Fruit fly (Drosophila melanogaster) whole organism, embryonic: Measurements from ENCODE around the gene slp1.

Experiments
- ATbp ChIP-seq: fragments of 200-800 bp; sonication (Bioruptor generic); optimal IDR thresholded peaks from 2 replicates; lab custom pipeline; 2017; ENCODE audit warnings: missing biosample characterization, mild to moderate bottlenecking, missing genetic modification characterization, missing genetic modification reagents
- Awh ChIP-seq: fragments of 200-800 bp; sonication (Bioruptor generic); IDR thresholded peaks from 2 replicates; pipeline ENCODE4, ENCODE4 v1.3.6; 2022; ENCODE audit warnings: missing biosample characterization, missing genetic modification characterization
- Bgb ChIP-seq: fragments of 200-800 bp; sonication (Bioruptor generic); IDR thresholded peaks from 2 replicates; pipeline ENCODE4 v1.3.6; 2022; ENCODE audit warnings: missing biosample characterization, missing genetic modification characterization; ENCODE audit not compliant: partially characterized antibody
- Blimp-1 ChIP-seq: fragments of 200-800 bp; sonication (Bioruptor generic); optimal IDR thresholded peaks from 3 replicates; lab custom pipeline; 2018; ENCODE audit warnings: missing biosample characterization, missing genetic modification characterization, mild to moderate bottlenecking, moderate library complexity, missing genetic modification reagents
- Bteb2 ChIP-seq: fragments of 200-800 bp; sonication (Bioruptor generic); optimal IDR thresholded peaks from 2 replicates; lab custom pipeline; 2016; ENCODE audit warnings: missing biosample characterization, missing genetic modification characterization
- CG12299 ChIP-seq: fragments of 200-800 bp; sonication (Bioruptor generic); optimal IDR thresholded peaks from 2 replicates; lab custom pipeline; 2018; ENCODE audit warnings: missing biosample characterization, mild to moderate bottlenecking, missing genetic modification characterization
- CG12391 ChIP-seq: fragments of 200-800 bp; sonication (Bioruptor generic); optimal IDR thresholded peaks from 3 replicates; lab custom pipeline; 2018; ENCODE audit warnings: missing biosample characterization, mild to moderate bottlenecking, missing genetic modification characterization, moderate library complexity
- CG12769 ChIP-seq: fragments of 200-800 bp; sonication (Bioruptor generic); optimal IDR thresholded peaks from 2 replicates; lab custom pipeline; 2019; ENCODE audit warnings: missing biosample characterization, mild to moderate bottlenecking, missing genetic modification characterization, moderate library complexity
- CG2678 ChIP-seq: fragments of 200-800 bp; sonication (Bioruptor generic); optimal IDR thresholded peaks from 3 replicates; lab custom pipeline; 2019; ENCODE audit warnings: missing biosample characterization, mild to moderate bottlenecking, missing genetic modification characterization, moderate library complexity
- CG3838 ChIP-seq: fragments of 200-800 bp; sonication (Bioruptor generic); optimal IDR thresholded peaks from 3 replicates; lab custom pipeline; 2016; ENCODE audit warnings: missing biosample characterization, missing genetic modification characterization
- CG6254 ChIP-seq: fragments of 200-800 bp; sonication (Bioruptor generic); optimal IDR thresholded peaks from 3 replicates; lab custom pipeline; 2017; ENCODE audit warnings: mild to moderate bottlenecking, missing biosample characterization, missing genetic modification reagents, missing genetic modification characterization
- CG9609 ChIP-seq: fragments of 200-800 bp; sonication (Bioruptor generic); optimal IDR thresholded peaks from 3 replicates; lab custom pipeline; 2016; ENCODE audit warnings: missing biosample characterization, missing genetic modification characterization
- CG9817 ChIP-seq: fragments of 200-800 bp; sonication (Bioruptor generic); optimal IDR thresholded peaks from 2 replicates; lab custom pipeline; 2018; ENCODE audit warnings: missing biosample characterization, mild to moderate bottlenecking, missing genetic modification characterization, moderate library complexity
- D19A ChIP-seq: fragments of 200-800 bp; optimal IDR thresholded peaks from 3 replicates; lab custom pipeline; 2019; ENCODE audit warnings: missing biosample characterization, mild to moderate bottlenecking, missing genetic modification characterization, moderate library complexity
- Dll ChIP-seq: fragments of 200-800 bp; sonication (Bioruptor generic); IDR thresholded peaks from 4 replicates; pipeline ENCODE4 v1.3.6; 2022; ENCODE audit warnings: missing biosample characterization, missing genetic modification characterization; ENCODE audit not compliant: partially characterized antibody
- E2f1 ChIP-seq: fragments of 200-800 bp; sonication (Bioruptor generic); IDR thresholded peaks from 2 replicates; pipeline ENCODE4 v1.3.6; 2022; ENCODE audit warnings: missing biosample characterization, missing genetic modification characterization
- Gug ChIP-seq: fragments of 200-800 bp; sonication (Bioruptor generic); IDR thresholded peaks from 4 replicates; pipeline ENCODE4 v1.3.6; 2022; ENCODE audit warnings: missing biosample characterization, missing genetic modification characterization
- HHEX ChIP-seq: fragments of 200-800 bp; sonication (Bioruptor generic); optimal IDR thresholded peaks from 3 replicates; lab custom pipeline; 2017; ENCODE audit warnings: missing biosample characterization, mild to moderate bottlenecking, missing genetic modification characterization, missing genetic modification reagents
- HLHmδ ChIP-seq: fragments of 200-800 bp; sonication (Bioruptor generic); optimal IDR thresholded peaks from 2 replicates; lab custom pipeline; 2018; ENCODE audit warnings: missing biosample characterization, mild to moderate bottlenecking, missing genetic modification characterization, moderate library complexity
- Hmr ChIP-seq: fragments of 200-800 bp; sonication (Bioruptor generic); optimal IDR thresholded peaks from 3 replicates; lab custom pipeline; 2017; ENCODE audit warnings: mild to moderate bottlenecking, missing biosample characterization, missing genetic modification reagents, missing genetic modification characterization
- Hr3 ChIP-seq: fragments of 200-800 bp; sonication (Bioruptor generic); optimal IDR thresholded peaks from 3 replicates; lab custom pipeline; 2016; ENCODE audit warnings: missing biosample characterization, missing genetic modification characterization
- Lim3 ChIP-seq: fragments of 200-800 bp; sonication (Bioruptor generic); IDR thresholded peaks from 2 replicates; pipeline ENCODE4 v1.3.6; 2022; ENCODE audit warnings: missing biosample characterization, missing genetic modification characterization
- Mad ChIP-seq: fragments of 200-800 bp; sonication (Bioruptor generic); optimal IDR thresholded peaks from 2 replicates; lab custom pipeline; 2016; ENCODE audit warnings: missing biosample characterization, missing genetic modification characterization
- Nf-YB ChIP-seq: fragments of 200-800 bp; sonication (Bioruptor generic); optimal IDR thresholded peaks from 3 replicates; lab custom pipeline; 2019; ENCODE audit warnings: missing biosample characterization, mild to moderate bottlenecking, missing genetic modification characterization, moderate library complexity
- Pdp1 ChIP-seq, 2 experiments: fragments of 200-800 bp; sonication (Bioruptor generic); optimal IDR thresholded peaks; 3 replicates each; lab custom pipeline; 2016; ENCODE audit warnings: missing biosample characterization in 2 of 2, missing genetic modification characterization in 2 of 2, mild to moderate bottlenecking in 1 of 2, moderate library complexity in 1 of 2
- Sox102F ChIP-seq: fragments of 200-800 bp; sonication (Bioruptor generic); optimal IDR thresholded peaks from 2 replicates; lab custom pipeline; 2018; ENCODE audit warnings: missing biosample characterization, mild to moderate bottlenecking, missing genetic modification characterization, moderate library complexity
- Tbp ChIP-seq: fragments of >200 bp; optimal IDR thresholded peaks from 2 replicates; lab custom pipeline; 2018; ENCODE audit warnings: missing biosample characterization, missing genetic modification characterization
- YL-1 ChIP-seq: fragments of 200-800 bp; sonication (Bioruptor generic); optimal IDR thresholded peaks from 3 replicates; lab custom pipeline; 2017; ENCODE audit warnings: missing biosample characterization, mild to moderate bottlenecking, missing genetic modification characterization
- chif ChIP-seq, 2 experiments: fragments of 200-800 bp; sonication (Bioruptor generic); optimal IDR thresholded peaks; 3 replicates each; lab custom pipeline; 2016; ENCODE audit warnings: missing biosample characterization in 2 of 2, missing genetic modification characterization in 2 of 2
- chinmo ChIP-seq: fragments of 200-800 bp; sonication (Bioruptor generic); IDR thresholded peaks from 4 replicates; pipeline ENCODE4 v1.3.6; 2022; ENCODE audit warnings: missing biosample characterization, missing genetic modification characterization; ENCODE audit not compliant: partially characterized antibody
- dati ChIP-seq: fragments of 200-800 bp; sonication (Bioruptor generic); IDR thresholded peaks from 2 replicates; pipeline ENCODE4 v1.3.6; 2022; ENCODE audit warnings: missing biosample characterization, missing genetic modification characterization
- dpn ChIP-seq, 2 experiments: fragments of 200-800 bp; sonication (Bioruptor generic); optimal IDR thresholded peaks; 3 replicates each; lab custom pipeline; 2016; ENCODE audit warnings: missing biosample characterization in 2 of 2, missing genetic modification characterization in 2 of 2
- ftz-f1 ChIP-seq: fragments of 200-800 bp; sonication (Bioruptor generic); optimal IDR thresholded peaks from 2 replicates; lab custom pipeline; 2016; ENCODE audit warnings: missing biosample characterization, missing genetic modification characterization
- gfzf ChIP-seq: fragments of 200-800 bp; sonication (Bioruptor generic); optimal IDR thresholded peaks from 2 replicates; lab custom pipeline; 2016; ENCODE audit warnings: missing biosample characterization, mild to moderate bottlenecking, missing genetic modification characterization, moderate library complexity
- grau ChIP-seq: fragments of 200-800 bp; optimal IDR thresholded peaks from 3 replicates; lab custom pipeline; 2019; ENCODE audit warnings: missing biosample characterization, mild to moderate bottlenecking, missing genetic modification characterization, moderate library complexity
- hbn ChIP-seq: fragments of 200-800 bp; sonication (Bioruptor generic); IDR thresholded peaks from 2 replicates; pipeline ENCODE4 v1.3.6; 2022; ENCODE audit warnings: missing biosample characterization, missing genetic modification characterization; ENCODE audit not compliant: partially characterized antibody
- lov ChIP-seq, 2 experiments: fragments of 200-800 bp in 1 of 2; fragments of >200 bp in 1 of 2; sonication (Bioruptor generic) in 1 of 2; IDR thresholded peaks in 1 of 2; optimal IDR thresholded peaks in 1 of 2; 2 replicates in 1 of 2; 3 replicates in 1 of 2; pipeline versions ENCODE4 v1.3.6 to Lab custom; 2017 to 2022; ENCODE audit warnings: missing biosample characterization in 1 of 2, missing genetic modification characterization in 1 of 2
- nom ChIP-seq: fragments of 200-800 bp; sonication (Bioruptor generic); optimal IDR thresholded peaks from 2 replicates; lab custom pipeline; 2017; ENCODE audit warnings: missing biosample characterization, missing genetic modification characterization, mild to moderate bottlenecking, moderate library complexity, missing genetic modification reagents
- onecut ChIP-seq: fragments of 200-800 bp; sonication (Bioruptor generic); IDR thresholded peaks from 2 replicates; pipeline ENCODE4 v1.3.6; 2022; ENCODE audit warnings: missing biosample characterization, missing genetic modification characterization
- pho ChIP-seq: fragments of 200-800 bp; sonication (Bioruptor generic); optimal IDR thresholded peaks from 2 replicates; lab custom pipeline; 2016; ENCODE audit warnings: missing biosample characterization, missing genetic modification characterization
- phol ChIP-seq: fragments of 200-800 bp; sonication (Bioruptor generic); optimal IDR thresholded peaks from 3 replicates; lab custom pipeline; 2018; ENCODE audit warnings: missing biosample characterization, mild to moderate bottlenecking, missing genetic modification characterization, moderate library complexity
- ranshi ChIP-seq: fragments of 200-800 bp; sonication (Bioruptor generic); IDR thresholded peaks from 2 replicates; pipeline ENCODE4 v1.3.6; 2022; ENCODE audit warnings: missing biosample characterization, missing genetic modification characterization
- scrt ChIP-seq: fragments of 200-800 bp; sonication (Bioruptor generic); optimal IDR thresholded peaks from 2 replicates; lab custom pipeline; 2018; ENCODE audit warnings: missing biosample characterization, mild to moderate bottlenecking, missing genetic modification characterization, moderate library complexity
- sr ChIP-seq: fragments of 200-800 bp; sonication (Bioruptor generic); IDR thresholded peaks from 3 replicates; pipeline ENCODE4 v1.3.6; 2022; ENCODE audit warnings: missing biosample characterization, missing genetic modification characterization
- tgo ChIP-seq: fragments of 200-800 bp; sonication (Bioruptor generic); IDR thresholded peaks from 3 replicates; pipeline ENCODE4 v1.3.6; 2022; ENCODE audit warnings: missing biosample characterization, missing genetic modification characterization
- tin ChIP-seq: fragments of 200-800 bp; sonication (Bioruptor generic); optimal IDR thresholded peaks from 3 replicates; lab custom pipeline; 2016; ENCODE audit warnings: missing biosample characterization, missing genetic modification characterization
- tll ChIP-seq, 2 experiments: fragments of 200-800 bp in 1 of 2; fragments of >200 bp in 1 of 2; sonication (Bioruptor generic) in 1 of 2; optimal IDR thresholded peaks; 2 replicates each; lab custom pipeline; 2017 to 2019; ENCODE audit warnings: missing biosample characterization in 2 of 2, missing genetic modification characterization in 2 of 2, mild to moderate bottlenecking in 1 of 2, moderate library complexity in 1 of 2
- yki ChIP-seq: fragments of >200 bp; optimal IDR thresholded peaks from 3 replicates; lab custom pipeline; 2018

Gene slp1

dm6 chr2L:3802818-3803456, 22.5 kb upstream of the slp1 start (continued):
- TF ChIP-seq CG2678 (tag; lab: Kevin White, UChicago) (peak; percentile 23), tll (GFP tag; optimal IDR thresholded peaks at IDR 0.05; lab: Kevin White, UChicago) (no peak), scrt (GFP tag; lab: Kevin White, UChicago) (no peak), hbn (GFP tag; lab: Robert Waterston, UW) (no peak), HLHmδ (GFP tag; lab: Kevin White, UChicago) (no peak), chinmo (GFP tag; lab: Robert Waterston, UW) (no peak), Bteb2 (GFP tag; lab: Kevin White, UChicago) (peak; percentile 54), HHEX (GFP tag; lab: Kevin White, UChicago) (no peak), Tbp (GFP tag; lab: Kevin White, UChicago) (no peak), CG12769 (tag; lab: Kevin White, UChicago) (no peak), Dll (0 out of 4 replicates have a peak, but pooled peaks have one; percentile 36), lov (optimal IDR thresholded peaks at IDR 0.05; lab: Kevin White, UChicago) (no peak), lov (GFP tag; IDR thresholded peaks at IDR 0.05; lab: Robert Waterston, UW) (0 out of 3 replicates have a peak, but pooled peaks have one; percentile 24), Lim3 (GFP tag; lab: Robert Waterston, UW) (no peak), Awh (0 out of 2 replicates have a peak, but pooled peaks have one; percentile 19), dpn (GFP tag; optimal IDR thresholded peaks at IDR 0.05; lab: Kevin White, UChicago) (peak; percentile 56 to 58), CG12391 (tag; lab: Kevin White, UChicago) (peak; percentile 85), YL-1 (GFP tag; lab: Kevin White, UChicago) (no peak), onecut (peak; percentile 81), Hmr (peak; percentile 74), tgo (GFP tag; lab: Robert Waterston, UW) (peak; percentile 53; the same call in 2 of the 3 replicates), Sox102F (peak; percentile 83), ranshi (GFP tag; lab: Robert Waterston, UW) (peak; percentile 65), sr (GFP tag; lab: Robert Waterston, UW) (no peak), grau (tag; lab: Kevin White, UChicago) (peak; percentile 80), Nf-YB (GFP tag; lab: Kevin White, UChicago) (no peak), Hr3 (GFP tag; lab: Kevin White, UChicago) (peak; percentile 74), pho (GFP tag; lab: Kevin White, UChicago) (peak; percentile 20), chif (GFP tag; optimal IDR thresholded peaks at IDR 0.05; lab: Kevin White, UChicago) (peak in 1 of 2 experiments; percentile 30), Gug (GFP tag; lab: Robert Waterston, UW) (peak; percentile 25; the same call in 2 of the 4 replicates), CG12299 (tag; lab: Kevin White, UChicago) (peak; percentile 70), gfzf (no peak), Pdp1 (GFP tag; optimal IDR thresholded peaks at IDR 0.05; lab: Kevin White, UChicago) (peak; percentile 26 to 94), E2f1 (GFP tag; lab: Robert Waterston, UW) (peak; percentile 37; the same call in 1 of the 2 replicates), CG6254 (no peak), Bgb (GFP tag; lab: Robert Waterston, UW) (peak; percentile 28; the same call in 1 of the 2 replicates), CG9817 (tag; lab: Kevin White, UChicago) (peak; percentile 83), Mad (GFP tag; lab: Kevin White, UChicago) (peak; percentile 10), tin (GFP tag; lab: Kevin White, UChicago) (peak; percentile 63), nom (GFP tag; lab: Kevin White, UChicago) (no peak), Blimp-1 (GFP tag; lab: Kevin White, UChicago) (no peak), dati (GFP tag; lab: Robert Waterston, UW) (0 out of 2 replicates have a peak, but pooled peaks have one; percentile 43), phol (tag; lab: Kevin White, UChicago) (peak; percentile 58), D19A (tag; lab: Kevin White, UChicago) (peak; percentile 64), ATbp (GFP tag; lab: Kevin White, UChicago) (peak; percentile 30), yki (lab: Kevin White, UChicago) (no peak), CG9609 (GFP tag; lab: Kevin White, UChicago) (no peak), CG3838 (GFP tag; lab: Kevin White, UChicago) (peak; percentile 39), ftz-f1 (GFP tag; lab: Kevin White, UChicago) (no peak)
